Worm (Caenorhabditis elegans) whole organism, L4 larva: Measurements from ENCODE around the gene C16C8.20.

Source experiments
- F26F4.8 ChIP-seq: fragments of 200-800 bp; sonication (Bioruptor generic); conservative IDR thresholded peaks from 2 replicates; pipeline ENCODE4 v1.3.6; 2022; ENCODE audit warnings: missing genetic modification characterization, missing compliant biosample characterization
- F37D6.2 ChIP-seq: sonication (generic microtip); optimal IDR thresholded peaks from 2 replicates; lab custom pipeline; 2016; ENCODE audit warnings: mild to moderate bottlenecking, missing genetic modification characterization, missing compliant biosample characterization
- R02D3.7 ChIP-seq: fragments of 150-350 bp; sonication (generic microtip); optimal IDR thresholded peaks from 3 replicates; lab custom pipeline; 2014; ENCODE audit warnings: missing biosample characterization, missing genetic modification characterization
- T20F7.1 ChIP-seq: fragments of 200-800 bp; sonication (Bioruptor generic); optimal IDR thresholded peaks from 2 replicates; lab custom pipeline; 2018; ENCODE audit warnings: mild to moderate bottlenecking, missing genetic modification characterization, missing compliant biosample characterization
- T26A8.4 ChIP-seq: fragments of 200-800 bp; sonication (Bioruptor generic); IDR thresholded peaks from 2 replicates; pipeline ENCODE4 v1.3.6; 2022; ENCODE audit warnings: missing genetic modification characterization, missing compliant biosample characterization
- Y105C5A.15 ChIP-seq: fragments of 200-800 bp; sonication (Bioruptor generic); IDR thresholded peaks from 2 replicates; pipeline ENCODE4 v1.3.6; 2022; ENCODE audit warnings: missing genetic modification characterization, missing compliant biosample characterization
- ZK337.2 ChIP-seq: fragments of 200-800 bp; sonication (Bioruptor generic); IDR thresholded peaks from 2 replicates; pipeline ENCODE4 v1.3.6; 2022; ENCODE audit warnings: missing genetic modification reagents, missing genetic modification characterization, missing compliant biosample characterization
- ZK546.5 ChIP-seq, 2 experiments: sonication (generic microtip); optimal IDR thresholded peaks; 2 replicates each; lab custom pipeline; 2017; ENCODE audit warnings: missing biosample characterization in 2 of 2, missing genetic modification characterization in 2 of 2
- ama-1 ChIP-seq: fragments of 150-350 bp; optimal IDR thresholded peaks from 2 replicates; lab custom pipeline; 2014; ENCODE audit warnings: inconsistent platforms, mixed read lengths
- ceh-32 ChIP-seq: sonication (generic microtip); optimal IDR thresholded peaks from 2 replicates; lab custom pipeline; 2016; ENCODE audit warnings: mild to moderate bottlenecking, missing genetic modification characterization, missing compliant biosample characterization; ENCODE audit not compliant: poor library complexity
- ceh-82 ChIP-seq: sonication (generic microtip); optimal IDR thresholded peaks from 2 replicates; lab custom pipeline; 2017; ENCODE audit warnings: missing biosample characterization, missing genetic modification characterization
- ctbp-1 ChIP-seq: fragments of 200-800 bp; sonication (Bioruptor generic); IDR thresholded peaks from 2 replicates; pipeline ENCODE4 v1.3.6; 2022; ENCODE audit warnings: missing genetic modification reagents, missing genetic modification characterization, missing compliant biosample characterization
- daf-19 ChIP-seq: fragments of 200-800 bp; sonication (Bioruptor generic); conservative IDR thresholded peaks from 2 replicates; pipeline ENCODE4 v1.3.6; 2022; ENCODE audit warnings: missing genetic modification characterization, missing compliant biosample characterization
- daf-8 ChIP-seq: fragments of 200-800 bp; sonication (Bioruptor generic); IDR thresholded peaks from 2 replicates; pipeline ENCODE4 v1.3.6; 2022; ENCODE audit warnings: missing genetic modification characterization, missing compliant biosample characterization
- duxl-1 ChIP-seq: sonication (generic microtip); optimal IDR thresholded peaks from 2 replicates; lab custom pipeline; 2016; ENCODE audit warnings: mild to moderate bottlenecking, missing genetic modification characterization, moderate library complexity, missing compliant biosample characterization; ENCODE audit not compliant: poor library complexity
- egl-43 ChIP-seq: fragments of 200-800 bp; sonication (Bioruptor generic); IDR thresholded peaks from 2 replicates; pipeline ENCODE4 v1.3.6; 2022; ENCODE audit warnings: missing genetic modification reagents, missing genetic modification characterization, missing compliant biosample characterization
- fos-1 ChIP-seq: fragments of 150-350 bp; optimal IDR thresholded peaks from 2 replicates; lab custom pipeline; 2014; ENCODE audit warnings: missing biosample characterization, missing genetic modification characterization
- gei-8 ChIP-seq: fragments of 200-800 bp; sonication (Bioruptor generic); optimal IDR thresholded peaks from 2 replicates; lab custom pipeline; 2018; ENCODE audit warnings: mild to moderate bottlenecking, missing genetic modification characterization, missing compliant biosample characterization
- hif-1 ChIP-seq, 2 experiments: sonication (generic microtip); optimal IDR thresholded peaks; 2 replicates each; lab custom pipeline; 2016 to 2017; ENCODE audit warnings: missing compliant biosample characterization in 2 of 2, missing genetic modification characterization in 2 of 2, missing genetic modification reagents in 2 of 2, missing genotype in 2 of 2, mild to moderate bottlenecking in 1 of 2
- hlh-30 ChIP-seq: sonication (generic microtip); optimal IDR thresholded peaks from 2 replicates; lab custom pipeline; 2017; ENCODE audit warnings: antibody characterized with exemption, mild to moderate bottlenecking, missing genetic modification characterization, missing compliant biosample characterization; ENCODE audit not compliant: insufficient read depth
- jun-1 ChIP-seq: fragments of 150-350 bp; optimal IDR thresholded peaks from 2 replicates; lab custom pipeline; 2014; ENCODE audit warnings: missing biosample characterization, missing genetic modification reagents, missing genetic modification characterization
- lin-1 ChIP-seq: fragments of 200-800 bp; sonication (Bioruptor generic); IDR thresholded peaks from 2 replicates; pipeline ENCODE4 v1.3.6; 2022; ENCODE audit warnings: missing genetic modification reagents, missing genetic modification characterization, missing compliant biosample characterization
- lin-15B ChIP-seq: fragments of 150-350 bp; sonication (generic microtip); optimal IDR thresholded peaks from 3 replicates; lab custom pipeline; 2014; ENCODE audit warnings: missing biosample characterization, missing genetic modification characterization
- lin-38 ChIP-seq: fragments of 200-800 bp; sonication (Bioruptor generic); IDR thresholded peaks from 2 replicates; pipeline ENCODE4 v1.3.6; 2022; ENCODE audit warnings: missing genetic modification reagents, missing genetic modification characterization, missing compliant biosample characterization
- lin-39 ChIP-seq: fragments of 150-350 bp; optimal IDR thresholded peaks from 2 replicates; lab custom pipeline; 2014; ENCODE audit warnings: missing biosample characterization, missing genetic modification reagents, missing genetic modification characterization
- lir-3 ChIP-seq: sonication (generic microtip); optimal IDR thresholded peaks from 2 replicates; lab custom pipeline; 2016; ENCODE audit warnings: mild to moderate bottlenecking, missing genetic modification characterization, missing compliant biosample characterization
- mep-1 ChIP-seq: fragments of 150-350 bp; sonication (generic microtip); optimal IDR thresholded peaks from 3 replicates; lab custom pipeline; 2014; ENCODE audit warnings: missing biosample characterization, missing genetic modification characterization
- mxl-3 ChIP-seq: fragments of 200-800 bp; sonication (Bioruptor generic); optimal IDR thresholded peaks from 2 replicates; lab custom pipeline; 2018; ENCODE audit warnings: mild to moderate bottlenecking, missing genetic modification characterization, missing compliant biosample characterization
- nhr-237 ChIP-seq: sonication (generic microtip); optimal IDR thresholded peaks from 2 replicates; lab custom pipeline; 2017; ENCODE audit warnings: missing biosample characterization, missing genetic modification characterization
- nhr-6 ChIP-seq: fragments of 150-350 bp; optimal IDR thresholded peaks from 2 replicates; lab custom pipeline; 2014; ENCODE audit warnings: missing biosample characterization, missing genetic modification characterization
- nhr-77 ChIP-seq: fragments of 150-350 bp; optimal IDR thresholded peaks from 2 replicates; lab custom pipeline; 2014; ENCODE audit warnings: missing biosample characterization, missing genetic modification characterization
- pqm-1 ChIP-seq: sonication (generic microtip); optimal IDR thresholded peaks from 2 replicates; lab custom pipeline; 2017; ENCODE audit warnings: missing biosample characterization, missing genetic modification characterization
- rbr-2 ChIP-seq: sonication (generic microtip); optimal IDR thresholded peaks from 2 replicates; lab custom pipeline; 2016; ENCODE audit warnings: missing genotype, missing genetic modification characterization, missing compliant biosample characterization
- set-16 ChIP-seq: fragments of 200-800 bp; sonication (Bioruptor generic); IDR thresholded peaks from 2 replicates; pipeline ENCODE4 v1.3.6; 2022; ENCODE audit warnings: missing genetic modification reagents, missing genetic modification characterization, missing compliant biosample characterization
- tag-97 ChIP-seq: fragments of 200-800 bp; sonication (Bioruptor generic); IDR thresholded peaks from 2 replicates; pipeline ENCODE4 v1.3.6; 2022; ENCODE audit warnings: missing genetic modification characterization, missing compliant biosample characterization
- tra-1 ChIP-seq: fragments of 200-800 bp; sonication (Bioruptor generic); IDR thresholded peaks from 2 replicates; pipeline ENCODE4 v1.3.6; 2022; ENCODE audit warnings: missing genetic modification reagents, missing genetic modification characterization, missing compliant biosample characterization
- vab-7 ChIP-seq: fragments of 200-800 bp; sonication (Bioruptor generic); IDR thresholded peaks from 2 replicates; pipeline ENCODE4 v1.3.6; 2022; ENCODE audit warnings: missing genetic modification reagents, missing genetic modification characterization, missing compliant biosample characterization
- zag-1 ChIP-seq: fragments of 150-350 bp; optimal IDR thresholded peaks from 2 replicates; lab custom pipeline; 2014; ENCODE audit warnings: missing biosample characterization, missing genetic modification characterization
- zfp-3 ChIP-seq: fragments of 200-800 bp; sonication (Bioruptor generic); conservative IDR thresholded peaks from 2 replicates; pipeline ENCODE4 v1.3.6; 2022; ENCODE audit warnings: missing genetic modification reagents, missing genetic modification characterization, missing compliant biosample characterization
- zip-2 ChIP-seq: fragments of 150-350 bp; optimal IDR thresholded peaks from 2 replicates; lab custom pipeline; 2014; ENCODE audit warnings: missing biosample characterization, missing genetic modification characterization
- ztf-11 ChIP-seq: fragments of 150-350 bp; optimal IDR thresholded peaks from 2 replicates; lab custom pipeline; 2014; ENCODE audit warnings: missing biosample characterization, missing genetic modification characterization

Gene C16C8.20

ce11 chrII:3414383-3414910, 32.3 kb upstream of the C16C8.20 start, which contains the start of the genes F18A12.7 and F18A12.2:
Gene F18A12.7 (minus strand): TSS chrII:3414483.
Gene F18A12.2 (plus strand): TSS chrII:3414860.
- TF ChIP-seq ceh-32 (tag; lab: Kevin White, UChicago) = no peak
- no peak for TF ChIP-seq vab-7 (GFP tag; lab: Robert Waterston, UW)
- TF ChIP-seq jun-1 (tag; lab: Kevin White, UChicago) = no peak
- no peak for TF ChIP-seq egl-43
- no peak for TF ChIP-seq R02D3.7 (tag; lab: Kevin White, UChicago)
- no peak for TF ChIP-seq ZK546.5 (tag; optimal IDR thresholded peaks at IDR 0.05; lab: Kevin White, UChicago)
- TF ChIP-seq nhr-237 (tag; lab: Kevin White, UChicago) = no peak
- no peak for TF ChIP-seq hlh-30 (tag; lab: Kevin White, UChicago)
- no peak for TF ChIP-seq ctbp-1
- TF ChIP-seq hif-1 (tag; optimal IDR thresholded peaks at IDR 0.05; lab: Kevin White, UChicago) = no peak
- TF ChIP-seq zip-2 (tag; lab: Kevin White, UChicago) = no peak
- TF ChIP-seq tra-1 (GFP tag; lab: Robert Waterston, UW) = no peak
- TF ChIP-seq ama-1 (lab: Kevin White, UChicago) = no peak
- no peak for TF ChIP-seq T26A8.4 (GFP tag; lab: Robert Waterston, UW)
- no peak for TF ChIP-seq set-16
- TF ChIP-seq T20F7.1 = no peak
- TF ChIP-seq rbr-2 = no peak
- TF ChIP-seq nhr-77 (tag; lab: Kevin White, UChicago) = no peak
- no peak for TF ChIP-seq nhr-6 (tag; lab: Kevin White, UChicago)
- no peak for TF ChIP-seq lin-15B (tag; lab: Kevin White, UChicago)

- TF ChIP-seq zip-2 (tag; lab: Kevin White, UChicago) (no peak), tag-97 (GFP tag; lab: Robert Waterston, UW) (no peak), R02D3.7 (tag; lab: Kevin White, UChicago) (no peak), F37D6.2 (tag; lab: Kevin White, UChicago) (no peak), lin-1 (GFP tag; lab: Robert Waterston, UW) (no peak), fos-1 (tag; lab: Kevin White, UChicago) (no peak), lir-3 (tag; lab: Kevin White, UChicago) (no peak), daf-19 (no peak)
Measured at ce11 chrII:3416528-3416927, 30.2 kb upstream of the C16C8.20 start, which contains the start of gene nep-6. Gene nep-6 (plus strand): TSS chrII:3416828.

ce11 chrII:3422938-3423337, 23.8 kb upstream of the C16C8.20 start:
- TF ChIP-seq pqm-1 = no peak
- TF ChIP-seq duxl-1 = peak; percentile 80
- TF ChIP-seq, all 104 proteins: peak for 1

DNA sequence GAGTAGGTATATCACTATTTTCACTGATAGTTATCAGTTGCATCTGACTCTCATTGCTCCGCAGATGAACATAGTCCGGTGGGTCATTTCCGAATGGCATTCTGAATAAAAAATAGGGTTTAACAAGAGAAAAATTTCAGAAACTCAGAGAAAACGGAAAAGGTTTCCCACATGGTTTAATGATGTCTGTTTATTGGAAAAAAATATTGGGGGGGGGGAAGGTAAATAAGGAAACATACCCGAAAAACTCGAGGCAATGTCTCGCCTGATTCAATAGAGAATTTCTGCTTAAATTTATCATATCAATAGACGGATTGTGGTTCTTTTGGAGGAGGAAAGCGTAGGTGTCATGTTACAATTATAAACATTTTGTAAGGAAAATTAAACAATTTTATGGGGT, 21.3 kb upstream of the C16C8.20 start, which contains the start of gene nep-11:
Gene nep-11, minus strand, starts transcription at position 101 of the 400 bp plus-strand sequence.
- TF ChIP-seq ZK337.2 (no peak), mxl-3 (GFP tag; lab: Kevin White, UChicago) (no peak), set-16 (no peak), zfp-3 (GFP tag; lab: Robert Waterston, UW) (no peak), lin-39 (tag; lab: Kevin White, UChicago) (no peak), gei-8 (no peak), hlh-30 (tag; lab: Kevin White, UChicago) (no peak), fos-1 (tag; lab: Kevin White, UChicago) (no peak), F26F4.8 (no peak), lin-15B (tag; lab: Kevin White, UChicago) (no peak), ceh-82 (tag; lab: Kevin White, UChicago) (no peak), Y105C5A.15 (GFP tag; lab: Robert Waterston, UW) (no peak), pqm-1 (no peak), mep-1 (no peak), zag-1 (no peak), lin-38 (GFP tag; lab: Robert Waterston, UW) (no peak), daf-8 (GFP tag; lab: Robert Waterston, UW) (no peak), ztf-11 (tag; lab: Kevin White, UChicago) (no peak)
